Fruit fly (Drosophila melanogaster) whole organism, adult: Measurements from ENCODE around the gene CG46516.
"Not testable (repeated sequence)": the region's sequence is repeated elsewhere in the genome, so short reads cannot be mapped to it uniquely, and the experiment has no call there.

ENCODE experiments used
- CG11617 ChIP-seq: fragments of 200-800 bp; sonication (Bioruptor generic); optimal IDR thresholded peaks from 2 replicates; lab custom pipeline; 2017; ENCODE audit warnings: mild to moderate bottlenecking, missing biosample characterization, missing genetic modification reagents, missing genetic modification characterization
- CG12768 ChIP-seq: fragments of 200-800 bp; sonication (Bioruptor generic); optimal IDR thresholded peaks from 2 replicates; lab custom pipeline; 2017; ENCODE audit warnings: missing biosample characterization, missing genetic modification characterization, mild to moderate bottlenecking, moderate library complexity, missing genetic modification reagents
- CG14711 ChIP-seq: fragments of 200-800 bp; sonication (Bioruptor generic); optimal IDR thresholded peaks from 2 replicates; lab custom pipeline; 2018; ENCODE audit warnings: missing biosample characterization, mild to moderate bottlenecking, missing genetic modification characterization, moderate library complexity
- CG1620 ChIP-seq: fragments of 200-800 bp; sonication (Bioruptor generic); optimal IDR thresholded peaks from 2 replicates; lab custom pipeline; 2016; ENCODE audit warnings: missing biosample characterization, missing genetic modification characterization
- CG33017 ChIP-seq: fragments of 200-800 bp; sonication (Bioruptor generic); optimal IDR thresholded peaks from 2 replicates; lab custom pipeline; 2018; ENCODE audit warnings: missing biosample characterization, mild to moderate bottlenecking, missing genetic modification characterization, moderate library complexity
- CG5204 ChIP-seq: fragments of 200-800 bp; sonication (Bioruptor generic); optimal IDR thresholded peaks from 2 replicates; lab custom pipeline; 2016; ENCODE audit warnings: missing biosample characterization, missing genetic modification characterization
- CG7045 ChIP-seq: fragments of 200-800 bp; sonication (Bioruptor generic); optimal IDR thresholded peaks from 2 replicates; lab custom pipeline; 2017; ENCODE audit warnings: missing biosample characterization, mild to moderate bottlenecking, missing genetic modification characterization
- CG7101 ChIP-seq: fragments of 200-800 bp; sonication (Bioruptor generic); optimal IDR thresholded peaks from 2 replicates; lab custom pipeline; 2018; ENCODE audit warnings: missing biosample characterization, mild to moderate bottlenecking, missing genetic modification characterization, moderate library complexity
- Clk ChIP-seq: fragments of 200-800 bp; sonication (Bioruptor generic); optimal IDR thresholded peaks from 2 replicates; lab custom pipeline; 2017; ENCODE audit warnings: missing biosample characterization, missing genetic modification characterization
- Crg-1 ChIP-seq: fragments of 200-800 bp; sonication (Bioruptor generic); optimal IDR thresholded peaks from 2 replicates; lab custom pipeline; 2016; ENCODE audit warnings: missing biosample characterization, missing genetic modification characterization
- Hr96 ChIP-seq: fragments of 200-800 bp; sonication (Bioruptor generic); optimal IDR thresholded peaks from 2 replicates; lab custom pipeline; 2016; ENCODE audit warnings: missing biosample characterization, missing genetic modification characterization
- Mnt ChIP-seq: fragments of 200-800 bp; sonication (Bioruptor generic); optimal IDR thresholded peaks from 2 replicates; lab custom pipeline; 2016; ENCODE audit warnings: missing biosample characterization, mild to moderate bottlenecking, missing genetic modification characterization
- bab1 ChIP-seq: fragments of 200-800 bp; sonication (Bioruptor generic); optimal IDR thresholded peaks from 3 replicates; lab custom pipeline; 2019; ENCODE audit warnings: missing biosample characterization, mild to moderate bottlenecking, missing genetic modification characterization, moderate library complexity
- cic ChIP-seq: fragments of 200-800 bp; sonication (Bioruptor generic); optimal IDR thresholded peaks from 2 replicates; lab custom pipeline; 2017; ENCODE audit warnings: missing biosample characterization, mild to moderate bottlenecking, missing genetic modification characterization, moderate library complexity
- cnc ChIP-seq, 2 experiments: fragments of >200 bp; optimal IDR thresholded peaks; 2 replicates each; lab custom pipeline; 2017
- ovo ChIP-seq: fragments of 200-800 bp; sonication (Bioruptor generic); optimal IDR thresholded peaks from 2 replicates; lab custom pipeline; 2016; ENCODE audit warnings: missing biosample characterization, missing genetic modification characterization
- pad ChIP-seq: fragments of 200-800 bp; sonication (Bioruptor generic); optimal IDR thresholded peaks from 3 replicates; lab custom pipeline; 2017; ENCODE audit warnings: missing biosample characterization, missing genetic modification characterization, mild to moderate bottlenecking, moderate library complexity, missing genetic modification reagents
- tj ChIP-seq: fragments of 200-800 bp; sonication (Bioruptor generic); optimal IDR thresholded peaks from 3 replicates; lab custom pipeline; 2017; ENCODE audit warnings: missing biosample characterization, mild to moderate bottlenecking, missing genetic modification characterization, moderate library complexity
- toe ChIP-seq: fragments of 200-800 bp; sonication (Bioruptor generic); optimal IDR thresholded peaks from 2 replicates; lab custom pipeline; 2016; ENCODE audit warnings: missing biosample characterization, missing genetic modification characterization

The CG46516 gene

DNA sequence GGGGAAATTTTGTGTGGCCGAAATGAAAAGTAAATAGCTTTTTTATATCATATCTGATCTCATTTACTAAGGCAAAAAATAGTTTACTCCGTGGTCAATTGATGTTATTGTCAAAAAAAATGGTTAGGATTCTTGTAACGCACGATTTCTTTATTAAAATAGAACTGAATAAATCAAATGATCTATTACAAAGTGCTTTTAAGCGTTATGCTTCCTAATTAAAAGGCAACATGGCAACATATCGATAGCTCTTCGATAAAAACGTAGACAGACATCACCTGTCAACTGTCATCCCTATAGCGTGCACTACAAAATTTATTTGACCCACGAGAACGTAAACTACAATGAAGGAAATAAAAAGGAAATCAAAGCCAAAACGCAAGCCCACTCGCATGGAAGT, at the start of gene CG46516:
Gene CG46516 (plus strand): TSS at position 301 of the 400 bp plus-strand sequence.
- TF ChIP-seq CG11617, tj, CG7045 (GFP tag; lab: Kevin White, UChicago): not testable (repeated sequence)

DNA sequence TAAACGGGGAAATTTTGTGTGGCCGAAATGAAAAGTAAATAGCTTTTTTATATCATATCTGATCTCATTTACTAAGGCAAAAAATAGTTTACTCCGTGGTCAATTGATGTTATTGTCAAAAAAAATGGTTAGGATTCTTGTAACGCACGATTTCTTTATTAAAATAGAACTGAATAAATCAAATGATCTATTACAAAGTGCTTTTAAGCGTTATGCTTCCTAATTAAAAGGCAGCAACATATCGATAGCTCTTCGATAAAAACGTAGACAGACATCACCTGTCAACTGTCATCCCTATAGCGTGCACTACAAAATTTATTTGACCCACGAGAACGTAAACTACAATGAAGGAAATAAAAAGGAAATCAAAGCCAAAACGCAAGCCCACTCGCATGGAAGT, 49.5 kb upstream of the CG46516 start, which contains the start of gene CG46507:
Gene CG46507 (plus strand): TSS at position 301 of the 400 bp plus-strand sequence.
- TF ChIP-seq CG5204 (GFP tag; lab: Kevin White, UChicago); CG7101; ovo (GFP tag; lab: Kevin White, UChicago): not testable (repeated sequence)

DNA sequence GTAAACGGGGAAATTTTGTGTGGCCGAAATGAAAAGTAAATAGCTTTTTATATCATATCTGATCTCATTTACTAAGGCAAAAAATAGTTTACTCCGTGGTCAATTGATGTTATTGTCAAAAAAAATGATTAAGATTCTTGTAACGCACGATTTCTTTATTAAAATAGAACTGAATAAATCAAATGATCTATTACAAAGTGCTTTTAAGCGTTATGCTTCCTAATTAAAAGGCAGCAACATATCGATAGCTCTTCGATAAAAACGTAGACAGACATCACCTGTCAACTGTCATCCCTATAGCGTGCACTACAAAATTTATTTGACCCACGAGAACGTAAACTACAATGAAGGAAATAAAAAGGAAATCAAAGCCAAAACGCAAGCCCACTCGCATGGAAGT, 44.8 kb upstream of the CG46516 start, which contains the start of gene CG46508:
Gene CG46508 (plus strand): TSS at position 301 of the 400 bp plus-strand sequence.
- not testable (repeated sequence) for TF ChIP-seq CG7101; CG1620 (GFP tag; lab: Kevin White, UChicago); CG7045 (GFP tag; lab: Kevin White, UChicago)

DNA sequence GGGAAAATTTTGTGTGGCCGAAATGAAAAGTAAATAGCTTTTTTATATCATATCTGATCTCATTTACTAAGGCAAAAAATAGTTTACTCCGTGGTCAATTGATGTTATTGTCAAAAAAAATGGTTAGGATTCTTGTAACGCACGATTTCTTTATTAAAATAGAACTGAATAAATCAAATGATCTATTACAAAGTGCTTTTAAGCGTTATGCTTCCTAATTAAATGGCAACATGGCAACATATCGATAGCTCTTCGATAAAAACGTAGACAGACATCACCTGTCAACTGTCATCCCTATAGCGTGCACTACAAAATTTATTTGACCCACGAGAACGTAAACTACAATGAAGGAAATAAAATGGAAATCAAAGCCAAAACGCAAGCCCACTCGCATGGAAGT, 39.8 kb upstream of the CG46516 start, which contains the start of gene CG46509:
Gene CG46509 (plus strand): TSS at position 301 of the 400 bp plus-strand sequence.
- TF ChIP-seq CG7045 (GFP tag; lab: Kevin White, UChicago); CG7101; toe (GFP tag; lab: Kevin White, UChicago): not testable (repeated sequence)

DNA sequence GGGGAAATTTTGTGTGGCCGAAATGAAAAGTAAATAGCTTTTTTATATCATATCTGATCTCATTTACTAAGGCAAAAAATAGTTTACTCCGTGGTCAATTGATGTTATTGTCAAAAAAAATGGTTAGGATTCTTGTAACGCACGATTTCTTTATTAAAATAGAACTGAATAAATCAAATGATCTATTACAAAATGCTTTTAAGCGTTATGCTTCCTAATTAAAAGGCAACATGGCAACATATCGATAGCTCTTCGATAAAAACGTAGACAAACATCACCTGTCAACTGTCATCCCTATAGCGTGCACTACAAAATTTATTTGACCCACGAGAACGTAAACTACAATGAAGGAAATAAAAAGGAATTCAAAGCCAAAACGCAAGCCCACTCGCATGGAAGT, 34.9 kb upstream of the CG46516 start, which contains the start of gene CG46510:
Gene CG46510 (plus strand): TSS at position 301 of the 400 bp plus-strand sequence.
- not testable (repeated sequence) for TF ChIP-seq Hr96 (GFP tag; lab: Kevin White, UChicago); Mnt; ovo (GFP tag; lab: Kevin White, UChicago)

DNA sequence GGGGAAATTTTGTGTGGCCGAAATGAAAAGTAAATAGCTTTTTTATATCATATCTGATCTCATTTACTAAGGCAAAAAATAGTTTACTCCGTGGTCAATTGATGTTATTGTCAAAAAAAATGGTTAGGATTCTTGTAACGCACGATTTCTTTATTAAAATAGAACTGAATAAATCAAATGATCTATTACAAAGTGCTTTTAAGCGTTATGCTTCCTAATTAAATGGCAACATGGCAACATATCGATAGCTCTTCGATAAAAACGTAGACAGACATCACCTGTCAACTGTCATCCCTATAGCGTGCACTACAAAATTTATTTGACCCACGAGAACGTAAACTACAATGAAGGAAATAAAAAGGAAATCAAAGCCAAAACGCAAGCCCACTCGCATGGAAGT, 29.9 kb upstream of the CG46516 start, which contains the start of gene CG46511:
Gene CG46511 (plus strand): TSS at position 301 of the 400 bp plus-strand sequence.
- not testable (repeated sequence) for TF ChIP-seq cic, pad, Clk (GFP tag; lab: Kevin White, UChicago)

DNA sequence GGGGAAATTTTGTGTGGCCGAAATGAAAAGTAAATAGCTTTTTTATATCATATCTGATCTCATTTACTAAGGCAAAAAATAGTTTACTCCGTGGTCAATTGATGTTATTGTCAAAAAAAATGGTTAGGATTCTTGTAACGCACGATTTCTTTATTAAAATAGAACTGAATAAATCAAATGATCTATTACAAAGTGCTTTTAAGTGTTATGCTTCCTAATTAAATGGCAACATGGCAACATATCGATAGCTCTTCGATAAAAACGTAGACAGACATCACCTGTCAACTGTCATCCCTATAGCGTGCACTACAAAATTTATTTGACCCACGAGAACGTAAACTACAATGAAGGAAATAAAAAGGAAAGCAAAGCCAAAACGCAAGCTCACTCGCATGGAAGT, 25.1 kb upstream of the CG46516 start, which contains the start of gene CG46512:
Gene CG46512 (plus strand): TSS at position 301 of the 400 bp plus-strand sequence.
- TF ChIP-seq CG1620, Crg-1, toe (GFP tag; lab: Kevin White, UChicago): not testable (repeated sequence)

DNA sequence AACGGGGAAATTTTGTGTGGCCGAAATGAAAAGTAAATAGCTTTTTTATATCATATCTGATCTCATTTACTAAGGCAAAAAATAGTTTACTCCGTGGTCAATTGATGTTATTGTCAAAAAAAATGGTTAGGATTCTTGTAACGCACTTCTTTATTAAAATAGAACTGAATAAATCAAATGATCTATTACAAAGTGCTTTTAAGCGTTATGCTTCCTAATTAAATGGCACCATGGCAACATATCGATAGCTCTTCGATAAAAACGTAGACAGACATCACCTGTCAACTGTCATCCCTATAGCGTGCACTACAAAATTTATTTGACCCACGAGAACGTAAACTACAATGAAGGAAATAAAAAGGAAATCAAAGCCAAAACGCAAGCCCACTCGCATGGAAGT, 20.2 kb upstream of the CG46516 start, which contains the start of gene CG46513:
Gene CG46513 (plus strand): TSS at position 301 of the 400 bp plus-strand sequence.
- not testable (repeated sequence) for TF ChIP-seq bab1; CG7101; CG12768 (GFP tag; lab: Kevin White, UChicago)

DNA sequence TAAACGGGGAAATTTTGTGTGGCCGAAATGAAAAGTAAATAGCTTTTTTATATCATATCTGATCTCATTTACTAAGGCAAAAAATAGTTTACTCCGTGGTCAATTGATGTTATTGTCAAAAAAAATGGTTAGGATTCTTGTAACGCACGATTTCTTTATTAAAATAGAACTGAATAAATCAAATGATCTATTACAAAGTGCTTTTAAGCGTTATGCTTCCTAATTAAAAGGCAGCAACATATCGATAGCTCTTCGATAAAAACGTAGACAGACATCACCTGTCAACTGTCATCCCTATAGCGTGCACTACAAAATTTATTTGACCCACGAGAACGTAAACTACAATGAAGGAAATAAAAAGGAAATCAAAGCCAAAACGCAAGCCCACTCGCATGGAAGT, 15.3 kb upstream of the CG46516 start, which contains the start of gene CG46514:
Gene CG46514 (plus strand): TSS at position 301 of the 400 bp plus-strand sequence.
- not testable (repeated sequence) for TF ChIP-seq cnc (optimal IDR thresholded peaks at IDR 0.05; lab: Kevin White, UChicago); CG33017 (tag; lab: Kevin White, UChicago); bab1

DNA sequence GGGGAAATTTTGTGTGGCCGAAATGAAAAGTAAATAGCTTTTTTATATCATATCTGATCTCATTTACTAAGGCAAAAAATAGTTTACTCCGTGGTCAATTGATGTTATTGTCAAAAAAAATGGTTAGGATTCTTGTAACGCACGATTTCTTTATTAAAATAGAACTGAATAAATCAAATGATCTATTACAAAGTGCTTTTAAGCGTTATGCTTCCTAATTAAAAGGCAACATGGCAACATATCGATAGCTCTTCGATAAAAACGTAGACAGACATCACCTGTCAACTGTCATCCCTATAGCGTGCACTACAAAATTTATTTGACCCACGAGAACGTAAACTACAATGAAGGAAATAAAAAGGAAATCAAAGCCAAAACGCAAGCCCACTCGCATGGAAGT, 10.2 kb upstream of the CG46516 start, which contains the start of gene CG46515:
Gene CG46515 (plus strand): TSS at position 301 of the 400 bp plus-strand sequence.
- TF ChIP-seq Mnt; CG14711; CG12768 (GFP tag; lab: Kevin White, UChicago): not testable (repeated sequence)
